Fruit fly (Drosophila melanogaster) whole organism, prepupa: ENCODE results near the gene Nup154.

Experiments used
- Blimp-1 ChIP-seq: fragments of 200-800 bp; sonication (Bioruptor generic); optimal IDR thresholded peaks from 3 replicates; lab custom pipeline; 2017; ENCODE audit warnings: missing biosample characterization, missing genetic modification characterization, mild to moderate bottlenecking, moderate library complexity, missing genetic modification reagents
- CG10631 ChIP-seq: fragments of 200-800 bp; sonication (Bioruptor generic); optimal IDR thresholded peaks from 2 replicates; lab custom pipeline; 2016; ENCODE audit warnings: missing biosample characterization, missing genetic modification characterization
- CG10669 ChIP-seq: fragments of 200-800 bp; sonication (Bioruptor generic); optimal IDR thresholded peaks from 3 replicates; lab custom pipeline; 2018; ENCODE audit warnings: missing biosample characterization, mild to moderate bottlenecking, missing genetic modification characterization, moderate library complexity
- CG11294 ChIP-seq: fragments of 200-800 bp; sonication (Bioruptor generic); IDR thresholded peaks from 2 replicates; pipeline ENCODE4 v1.3.6; 2022; ENCODE audit warnings: missing biosample characterization, missing genetic modification characterization
- CG11902 ChIP-seq: fragments of 200-800 bp; sonication (Bioruptor generic); optimal IDR thresholded peaks from 3 replicates; lab custom pipeline; 2016; ENCODE audit warnings: missing biosample characterization, missing genetic modification characterization
- CG15336 ChIP-seq: fragments of 200-800 bp; sonication (Bioruptor generic); IDR thresholded peaks from 2 replicates; pipeline ENCODE4 v1.3.6; 2022; ENCODE audit warnings: missing biosample characterization, missing genetic modification characterization
- CG3032 ChIP-seq: fragments of 200-800 bp; optimal IDR thresholded peaks from 2 replicates; lab custom pipeline; 2019; ENCODE audit warnings: missing biosample characterization, mild to moderate bottlenecking, missing genetic modification characterization, moderate library complexity
- CG32006 ChIP-seq: fragments of 200-800 bp; sonication (Bioruptor generic); optimal IDR thresholded peaks from 3 replicates; lab custom pipeline; 2017; ENCODE audit warnings: missing biosample characterization, mild to moderate bottlenecking, missing genetic modification characterization
- CG34406 ChIP-seq: fragments of 200-800 bp; sonication (Bioruptor generic); optimal IDR thresholded peaks from 3 replicates; lab custom pipeline; 2016; ENCODE audit warnings: missing biosample characterization, missing genetic modification characterization
- CG4318 ChIP-seq: fragments of 200-800 bp; sonication (Bioruptor generic); optimal IDR thresholded peaks from 3 replicates; lab custom pipeline; 2017; ENCODE audit warnings: missing biosample characterization, mild to moderate bottlenecking, missing genetic modification characterization
- CG6163 ChIP-seq: fragments of 200-800 bp; sonication (Bioruptor generic); IDR thresholded peaks from 3 replicates; pipeline ENCODE4 v1.3.6; 2022; ENCODE audit warnings: missing biosample characterization, missing genetic modification characterization
- CG6276 ChIP-seq: fragments of 200-800 bp; sonication (Bioruptor generic); optimal IDR thresholded peaks from 2 replicates; lab custom pipeline; 2017; ENCODE audit warnings: missing biosample characterization, mild to moderate bottlenecking, missing genetic modification characterization
- CG6808 ChIP-seq: fragments of 200-800 bp; sonication (Bioruptor generic); optimal IDR thresholded peaks from 3 replicates; lab custom pipeline; 2017; ENCODE audit warnings: missing biosample characterization, missing genetic modification characterization, mild to moderate bottlenecking, moderate library complexity, missing genetic modification reagents
- CG6854 ChIP-seq: fragments of 200-800 bp; sonication (Bioruptor generic); optimal IDR thresholded peaks from 2 replicates; lab custom pipeline; 2017; ENCODE audit warnings: missing biosample characterization, mild to moderate bottlenecking, missing genetic modification characterization
- CG8119 ChIP-seq: fragments of 200-800 bp; sonication (Bioruptor generic); IDR thresholded peaks from 3 replicates; pipeline ENCODE4 v1.3.6; 2022; ENCODE audit warnings: missing biosample characterization, missing genetic modification characterization
- CG8319 ChIP-seq: fragments of 200-800 bp; sonication (Bioruptor generic); optimal IDR thresholded peaks from 3 replicates; lab custom pipeline; 2016; ENCODE audit warnings: missing biosample characterization, missing genetic modification characterization
- CG9139 ChIP-seq: fragments of 200-800 bp; sonication (Bioruptor generic); optimal IDR thresholded peaks from 3 replicates; lab custom pipeline; 2017; ENCODE audit warnings: missing biosample characterization, mild to moderate bottlenecking, missing genetic modification characterization
- Eip75B ChIP-seq: fragments of 200-800 bp; sonication (Bioruptor generic); optimal IDR thresholded peaks from 3 replicates; lab custom pipeline; 2016; ENCODE audit warnings: missing biosample characterization, missing genetic modification characterization
- Eip93F ChIP-seq: fragments of 200-800 bp; sonication (Bioruptor generic); optimal IDR thresholded peaks from 2 replicates; lab custom pipeline; 2016; ENCODE audit warnings: missing biosample characterization, mild to moderate bottlenecking, missing genetic modification characterization
- Ets96B ChIP-seq: fragments of 200-800 bp; optimal IDR thresholded peaks from 2 replicates; lab custom pipeline; 2019; ENCODE audit warnings: missing biosample characterization, mild to moderate bottlenecking, missing genetic modification characterization, moderate library complexity
- Hr38 ChIP-seq: sonication (Bioruptor generic); optimal IDR thresholded peaks from 2 replicates; lab custom pipeline; 2016; ENCODE audit warnings: missing biosample characterization, missing genetic modification characterization
- Hr39 ChIP-seq: fragments of 200-800 bp; sonication (Bioruptor generic); optimal IDR thresholded peaks from 2 replicates; lab custom pipeline; 2016; ENCODE audit warnings: missing biosample characterization, missing genetic modification characterization
- Lpt ChIP-seq: fragments of 200-800 bp; sonication (Bioruptor generic); optimal IDR thresholded peaks from 3 replicates; lab custom pipeline; 2016; ENCODE audit warnings: missing biosample characterization, missing genetic modification characterization
- Met ChIP-seq: fragments of 200-800 bp; sonication (Bioruptor generic); optimal IDR thresholded peaks from 3 replicates; lab custom pipeline; 2016; ENCODE audit warnings: missing biosample characterization, missing genetic modification characterization
- OdsH ChIP-seq: fragments of 200-800 bp; sonication (Bioruptor generic); optimal IDR thresholded peaks from 3 replicates; lab custom pipeline; 2016; ENCODE audit warnings: missing biosample characterization, missing genetic modification characterization
- Smox ChIP-seq: fragments of 200-800 bp; sonication (Bioruptor generic); optimal IDR thresholded peaks from 3 replicates; lab custom pipeline; 2016; ENCODE audit warnings: missing biosample characterization, missing genetic modification characterization
- Sox102F ChIP-seq: fragments of 200-800 bp; sonication (Bioruptor generic); optimal IDR thresholded peaks from 2 replicates; lab custom pipeline; 2016; ENCODE audit warnings: missing biosample characterization, mild to moderate bottlenecking, missing genetic modification characterization
- Sox14 ChIP-seq: fragments of 200-800 bp; sonication (Bioruptor generic); optimal IDR thresholded peaks from 3 replicates; lab custom pipeline; 2016; ENCODE audit warnings: missing biosample characterization, missing genetic modification characterization
- Sox15 ChIP-seq: fragments of 200-800 bp; sonication (Bioruptor generic); optimal IDR thresholded peaks from 3 replicates; lab custom pipeline; 2016; ENCODE audit warnings: missing biosample characterization, missing genetic modification characterization
- acj6 ChIP-seq: fragments of 200-800 bp; sonication (Bioruptor generic); optimal IDR thresholded peaks from 3 replicates; lab custom pipeline; 2016; ENCODE audit warnings: missing biosample characterization, missing genetic modification characterization
- dsx ChIP-seq: fragments of 200-800 bp; optimal IDR thresholded peaks from 3 replicates; lab custom pipeline; 2019; ENCODE audit warnings: missing biosample characterization, mild to moderate bottlenecking, missing genetic modification characterization, moderate library complexity; ENCODE audit not compliant: poor library complexity, severe bottlenecking
- eg ChIP-seq: fragments of 200-800 bp; sonication (Bioruptor generic); IDR thresholded peaks from 3 replicates; pipeline ENCODE4 v1.3.6; 2022; ENCODE audit warnings: missing biosample characterization, missing genetic modification characterization
- esn ChIP-seq: fragments of 200-800 bp; sonication (Bioruptor generic); optimal IDR thresholded peaks from 2 replicates; lab custom pipeline; 2016; ENCODE audit warnings: missing biosample characterization, mild to moderate bottlenecking, missing genetic modification characterization, moderate library complexity
- fd59A ChIP-seq: fragments of 200-800 bp; sonication (Bioruptor generic); optimal IDR thresholded peaks from 2 replicates; lab custom pipeline; 2017; ENCODE audit warnings: missing biosample characterization, mild to moderate bottlenecking, missing genetic modification characterization, missing genetic modification reagents
- fd85E ChIP-seq: fragments of 200-800 bp; sonication (Bioruptor generic); optimal IDR thresholded peaks from 3 replicates; lab custom pipeline; 2016; ENCODE audit warnings: missing biosample characterization, missing genetic modification characterization
- lz ChIP-seq: fragments of 200-800 bp; sonication (Bioruptor generic); optimal IDR thresholded peaks from 3 replicates; lab custom pipeline; 2016; ENCODE audit warnings: missing biosample characterization, missing genetic modification characterization
- net ChIP-seq: fragments of 200-800 bp; sonication (Bioruptor generic); optimal IDR thresholded peaks from 3 replicates; lab custom pipeline; 2016; ENCODE audit warnings: missing biosample characterization, missing genetic modification characterization
- pdm3 ChIP-seq: fragments of 200-800 bp; sonication (Bioruptor generic); optimal IDR thresholded peaks from 3 replicates; lab custom pipeline; 2016; ENCODE audit warnings: missing biosample characterization, missing genetic modification characterization
- salr ChIP-seq, 2 experiments: fragments of 200-800 bp; sonication (Bioruptor generic); optimal IDR thresholded peaks; 3 replicates each; lab custom pipeline; 2016 to 2018; ENCODE audit warnings: missing biosample characterization in 2 of 2, missing genetic modification characterization in 2 of 2, mild to moderate bottlenecking in 1 of 2
- ss ChIP-seq, 2 experiments: fragments of 200-800 bp; sonication (Bioruptor generic); optimal IDR thresholded peaks; 2 replicates in 1 of 2; 3 replicates in 1 of 2; lab custom pipeline; 2017 to 2018; ENCODE audit warnings: mild to moderate bottlenecking in 2 of 2, missing biosample characterization in 2 of 2, missing genetic modification characterization in 2 of 2, moderate library complexity in 1 of 2
- svp ChIP-seq: fragments of 200-800 bp; sonication (Bioruptor generic); peaks from one replicate; lab custom pipeline; 2016; ENCODE audit warnings: missing biosample characterization, missing genetic modification characterization
- topi ChIP-seq: fragments of 200-800 bp; sonication (Bioruptor generic); optimal IDR thresholded peaks from 3 replicates; lab custom pipeline; 2016; ENCODE audit warnings: missing biosample characterization, missing genetic modification characterization

Gene Nup154

dm6 chr2L:11041785-11042184 is 37.2 kb downstream of the Nup154 start:
- TF ChIP-seq CG10631 (GFP tag; lab: Kevin White, UChicago) (no peak), Eip93F (GFP tag; lab: Kevin White, UChicago) (no peak), CG6854 (GFP tag; lab: Kevin White, UChicago) (no peak), CG11294 (GFP tag; lab: Robert Waterston, UW) (no peak), Lpt (GFP tag; lab: Kevin White, UChicago) (no peak), Sox15 (no peak), Sox102F (GFP tag; lab: Kevin White, UChicago) (no peak), CG6808 (GFP tag; lab: Kevin White, UChicago) (no peak), fd59A (GFP tag; lab: Kevin White, UChicago) (no peak), CG6276 (GFP tag; lab: Kevin White, UChicago) (peak; percentile 55), Sox14 (GFP tag; lab: Kevin White, UChicago) (no peak), CG3032 (tag; lab: Kevin White, UChicago) (no peak), CG10669 (GFP tag; lab: Kevin White, UChicago) (no peak), CG15336 (GFP tag; lab: Robert Waterston, UW) (peak; percentile 41), salr (GFP tag; optimal IDR thresholded peaks at IDR 0.05; lab: Kevin White, UChicago) (no peak), dsx (no peak), CG6163 (no peak), CG4318 (GFP tag; lab: Kevin White, UChicago) (no peak), acj6 (no peak), svp (GFP tag; lab: Kevin White, UChicago) (no peak), Hr39 (GFP tag; lab: Kevin White, UChicago) (no peak), Ets96B (no peak), CG8319 (GFP tag; lab: Kevin White, UChicago) (no peak), ss (GFP tag; optimal IDR thresholded peaks at IDR 0.05; lab: Kevin White, UChicago) (no peak), CG8119 (GFP tag; lab: Robert Waterston, UW) (peak; percentile 43; the same call in 1 of the 3 replicates), eg (GFP tag; lab: Robert Waterston, UW) (peak; percentile 53; the same call in 1 of the 3 replicates), Blimp-1 (GFP tag; lab: Kevin White, UChicago) (no peak), CG34406 (no peak), pdm3 (GFP tag; lab: Kevin White, UChicago) (no peak), lz (GFP tag; lab: Kevin White, UChicago) (no peak), CG11902 (GFP tag; lab: Kevin White, UChicago) (no peak), CG32006 (GFP tag; lab: Kevin White, UChicago) (peak; percentile 12), Met (GFP tag; lab: Kevin White, UChicago) (no peak), esn (GFP tag; lab: Kevin White, UChicago) (no peak), OdsH (GFP tag; lab: Kevin White, UChicago) (no peak), CG9139 (GFP tag; lab: Kevin White, UChicago) (no peak), Eip75B (GFP tag; lab: Kevin White, UChicago) (no peak), Smox (GFP tag; lab: Kevin White, UChicago) (no peak), Hr38 (GFP tag; lab: Kevin White, UChicago) (no peak), net (GFP tag; lab: Kevin White, UChicago) (no peak), topi (no peak), fd85E (GFP tag; lab: Kevin White, UChicago) (no peak)
